Fruit fly (Drosophila melanogaster): ENCODE results near the gene CG43886.

- no peak for TF ChIP-seq CG8478 (optimal IDR thresholded peaks at IDR 0.05)
- TF ChIP-seq CTCF (optimal IDR thresholded peaks at IDR 0.05), result no peak
These were observed 26.0 kb upstream of the CG43886 start for dm6 chr3L:8185263-8186227.
